Worm (Caenorhabditis elegans): Measurements from ENCODE around the gene tomm-20.

DNA sequence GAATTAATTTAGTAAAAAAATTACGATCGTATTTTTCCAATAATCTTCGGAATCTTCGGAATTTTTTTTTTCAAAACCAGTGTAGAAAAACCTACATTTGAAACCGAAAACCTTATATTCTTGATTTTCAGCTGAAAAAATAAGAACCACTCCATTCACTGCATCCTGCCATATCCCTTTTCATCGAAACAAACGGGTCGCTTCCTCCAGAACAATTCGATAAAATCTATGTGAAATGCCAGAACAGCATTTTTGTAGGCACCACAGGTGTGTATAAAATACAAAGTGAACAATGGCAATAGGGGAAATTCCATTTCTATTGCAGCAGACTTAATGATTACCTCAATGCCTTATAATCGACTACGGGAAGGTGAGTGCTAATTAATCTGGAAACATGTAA lies 34.0 kb upstream of the tomm-20 start, which contains the start of gene K01D12.1:
- TF ChIP-seq nhr-237 (tag; optimal IDR thresholded peaks at IDR 0.05) (no peak), lin-13 (tag; optimal IDR thresholded peaks at IDR 0.05) (no peak), snpc-4 (tag; optimal IDR thresholded peaks at IDR 0.05) (no peak), blmp-1 (tag; optimal IDR thresholded peaks at IDR 0.05) (no peak), unc-62 (GFP tag; optimal IDR thresholded peaks at IDR 0.05) (no peak)

Measured in whole organism, mixed stage, embryonic.